Worm (Caenorhabditis elegans) whole organism, early embryonic: ENCODE measurements around the gene C27H5.2.
A peak's percentile ranks its signal among the peaks of the same experiment; 100 is the strongest.

Experiments
- B0310.2 ChIP-seq: sonication (generic microtip); optimal IDR thresholded peaks from 2 replicates; lab custom pipeline; 2016; ENCODE audit warnings: mild to moderate bottlenecking, missing genetic modification characterization, missing compliant biosample characterization
- F13C5.2 ChIP-seq: sonication (generic microtip); optimal IDR thresholded peaks from 2 replicates; lab custom pipeline; 2017; ENCODE audit warnings: mild to moderate bottlenecking, missing genetic modification characterization, inconsistent platforms, missing compliant biosample characterization
- aly-1 ChIP-seq: sonication (generic microtip); optimal IDR thresholded peaks from 2 replicates; lab custom pipeline; 2016; ENCODE audit warnings: missing genetic modification characterization, missing compliant biosample characterization
- ama-1 ChIP-seq: fragments of 150-350 bp; optimal IDR thresholded peaks from 2 replicates; lab custom pipeline; 2014
- ceh-13 ChIP-seq: fragments of 200-800 bp; sonication (Bioruptor generic); optimal IDR thresholded peaks from 2 replicates; lab custom pipeline; 2018; ENCODE audit warnings: mild to moderate bottlenecking, missing genetic modification characterization, missing compliant biosample characterization
- ceh-36 ChIP-seq: sonication (generic microtip); optimal IDR thresholded peaks from 2 replicates; lab custom pipeline; 2016; ENCODE audit warnings: missing genetic modification characterization, inconsistent platforms, missing compliant biosample characterization
- ets-7 ChIP-seq: sonication (generic microtip); optimal IDR thresholded peaks from 2 replicates; lab custom pipeline; 2016; ENCODE audit warnings: missing genotype, missing genetic modification characterization, missing compliant biosample characterization
- flt-1 ChIP-seq: fragments of 200-800 bp; sonication (Bioruptor generic); IDR thresholded peaks from 2 replicates; pipeline ENCODE4 v1.3.6; 2022; ENCODE audit warnings: missing genetic modification characterization, missing compliant biosample characterization
- hmbx-1 ChIP-seq: sonication (generic microtip); optimal IDR thresholded peaks from 2 replicates; lab custom pipeline; 2016; ENCODE audit warnings: mild to moderate bottlenecking, missing genetic modification characterization, missing compliant biosample characterization
- hmg-4 ChIP-seq: fragments of 200-800 bp; sonication (Bioruptor generic); optimal IDR thresholded peaks from 2 replicates; lab custom pipeline; 2018; ENCODE audit warnings: mild to moderate bottlenecking, missing genetic modification characterization, missing compliant biosample characterization
- hnd-1 ChIP-seq: sonication (generic microtip); optimal IDR thresholded peaks from 2 replicates; lab custom pipeline; 2016; ENCODE audit warnings: missing genetic modification characterization, missing compliant biosample characterization
- pes-1 ChIP-seq: fragments of 200-800 bp; sonication (Bioruptor generic); IDR thresholded peaks from 2 replicates; pipeline ENCODE4 v1.3.6; 2022; ENCODE audit warnings: missing genetic modification reagents, missing genetic modification characterization, missing compliant biosample characterization
- scrt-1 ChIP-seq: fragments of 200-800 bp; sonication (Bioruptor generic); IDR thresholded peaks from 2 replicates; pipeline ENCODE4 v1.3.6; 2022; ENCODE audit warnings: missing genetic modification characterization, missing compliant biosample characterization
- sea-1 ChIP-seq: fragments of 200-800 bp; sonication (Bioruptor generic); conservative IDR thresholded peaks from 2 replicates; pipeline ENCODE4 v1.3.6; 2022; ENCODE audit warnings: missing genetic modification characterization, missing compliant biosample characterization
- tbx-11 ChIP-seq: fragments of 200-800 bp; sonication (Bioruptor generic); IDR thresholded peaks from 2 replicates; pipeline ENCODE4 v1.3.6; 2022; ENCODE audit warnings: missing genetic modification characterization, missing compliant biosample characterization
- tbx-37 ChIP-seq: fragments of 200-800 bp; sonication (Bioruptor generic); conservative IDR thresholded peaks from 2 replicates; pipeline ENCODE4 v1.3.6; 2022; ENCODE audit warnings: missing genetic modification reagents, missing genetic modification characterization, missing compliant biosample characterization
- tra-4 ChIP-seq: sonication (generic microtip); optimal IDR thresholded peaks from 2 replicates; lab custom pipeline; 2017; ENCODE audit warnings: missing genetic modification characterization, missing compliant biosample characterization

C27H5.2 gene

DNA sequence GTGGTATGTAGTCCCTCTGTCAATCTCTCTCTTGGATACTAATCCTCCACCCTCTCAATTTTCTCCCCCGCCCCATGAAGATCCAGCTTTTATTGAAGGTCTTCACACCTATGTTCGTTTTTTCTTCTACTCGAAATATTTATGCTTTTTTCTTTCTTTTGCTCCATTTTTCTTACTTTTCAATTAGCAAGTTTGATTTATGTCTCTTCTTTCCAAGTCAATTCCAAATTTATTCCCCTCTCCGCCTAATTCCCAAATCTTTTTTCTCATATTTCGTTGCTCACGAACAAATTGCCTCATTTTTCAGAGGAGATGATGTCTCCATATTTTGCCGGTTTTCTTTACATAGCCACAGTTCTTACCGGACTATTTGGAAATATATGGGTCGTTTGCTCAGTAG lies 11.1 kb upstream of the C27H5.2 start, which contains the start of gene npr-31:
npr-31 (plus strand) TSS at position 301 of the 400 bp plus-strand sequence.
- no peak for TF ChIP-seq ets-7 (tag; lab: Kevin White, UChicago)

DNA sequence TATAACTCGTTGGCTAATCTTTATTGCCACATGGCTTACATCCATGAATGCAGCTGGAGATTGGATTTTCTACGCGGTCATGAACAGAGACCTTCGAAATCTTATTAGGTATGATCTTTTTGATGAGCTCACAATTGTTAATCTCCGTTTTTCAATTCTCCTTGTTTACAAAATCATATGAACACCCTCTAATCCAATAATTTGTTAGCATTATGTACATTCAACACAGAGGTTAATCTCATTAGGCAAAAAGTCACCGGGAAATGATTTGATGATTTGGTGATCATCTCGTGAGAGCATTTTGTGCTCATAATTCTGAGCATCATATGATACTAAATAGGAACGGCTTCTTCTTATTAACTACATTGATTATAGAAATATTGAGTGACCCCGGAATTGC lies 9.1 kb upstream of the C27H5.2 start:
- TF ChIP-seq F13C5.2 (tag; lab: Kevin White, UChicago) (no peak), ets-7 (tag; lab: Kevin White, UChicago) (no peak), hnd-1 (tag; lab: Kevin White, UChicago) (no peak), tra-4 (tag; lab: Kevin White, UChicago) (no peak), ceh-13 (GFP tag; lab: Kevin White, UChicago) (no peak), flt-1 (GFP tag; lab: Robert Waterston, UW) (no peak), sea-1 (GFP tag; lab: Robert Waterston, UW) (no peak), scrt-1 (GFP tag; lab: Robert Waterston, UW) (no peak), hmg-4 (GFP tag; lab: Kevin White, UChicago) (no peak), aly-1 (no peak), tbx-37 (no peak), pes-1 (GFP tag; lab: Robert Waterston, UW) (no peak)

DNA sequence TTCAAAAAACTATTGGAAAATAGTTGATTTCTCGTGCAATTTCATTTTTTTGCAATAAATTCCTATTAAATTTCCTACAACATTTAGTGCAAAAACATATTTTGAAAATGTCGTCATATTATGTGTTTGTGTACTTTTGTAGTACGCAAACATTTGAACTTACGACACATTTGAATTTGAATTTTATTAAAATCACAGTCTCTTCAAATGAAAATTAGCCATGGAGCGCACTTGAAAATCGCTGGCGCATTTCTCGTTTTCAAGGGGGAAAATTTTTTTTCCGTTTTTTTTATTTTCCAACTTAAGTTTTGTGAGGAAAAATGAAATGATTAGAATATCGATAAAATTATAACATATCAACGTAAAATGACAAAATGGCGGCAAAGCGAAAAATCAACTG lies 7.8 kb upstream of the C27H5.2 start:
- TF ChIP-seq aly-1 (no peak), tbx-37 (no peak), F13C5.2 (tag; lab: Kevin White, UChicago) (no peak), sea-1 (GFP tag; lab: Robert Waterston, UW) (no peak)

DNA sequence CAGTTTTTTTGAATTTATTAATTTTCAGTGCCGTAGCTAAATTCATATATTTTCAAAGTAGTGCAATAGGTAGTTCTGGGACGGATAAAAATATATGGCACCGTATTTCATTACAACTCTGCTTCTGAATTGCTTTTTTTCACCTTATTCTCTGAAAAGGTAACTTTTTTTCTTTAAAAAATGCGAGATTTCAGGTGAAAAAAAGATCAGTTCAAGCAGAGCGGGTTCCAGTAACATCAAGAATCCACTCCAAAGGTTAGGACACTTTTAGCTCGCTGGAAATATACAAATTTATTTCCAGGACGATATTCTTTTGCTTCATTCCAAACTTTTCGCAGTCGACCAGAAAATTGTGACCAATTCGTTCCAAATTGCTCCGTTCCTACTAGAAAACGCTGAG lies 7.3 kb upstream of the C27H5.2 start, which contains the start of gene T07F8.1:
T07F8.1 (plus strand) TSS at position 301 of the 400 bp plus-strand sequence.
- TF ChIP-seq F13C5.2 (tag; lab: Kevin White, UChicago) (no peak), pes-1 (GFP tag; lab: Robert Waterston, UW) (no peak), ceh-36 (tag; lab: Kevin White, UChicago) (no peak), tbx-11 (GFP tag; lab: Robert Waterston, UW) (no peak), aly-1 (no peak), tra-4 (tag; lab: Kevin White, UChicago) (no peak), hmbx-1 (tag; lab: Kevin White, UChicago) (no peak), tbx-37 (no peak), ama-1 (lab: Kevin White, UChicago) (no peak), flt-1 (GFP tag; lab: Robert Waterston, UW) (no peak), ets-7 (tag; lab: Kevin White, UChicago) (no peak), scrt-1 (GFP tag; lab: Robert Waterston, UW) (no peak), sea-1 (GFP tag; lab: Robert Waterston, UW) (no peak), hmg-4 (GFP tag; lab: Kevin White, UChicago) (no peak), ceh-13 (GFP tag; lab: Kevin White, UChicago) (no peak), hnd-1 (tag; lab: Kevin White, UChicago) (no peak), B0310.2 (no peak)

DNA sequence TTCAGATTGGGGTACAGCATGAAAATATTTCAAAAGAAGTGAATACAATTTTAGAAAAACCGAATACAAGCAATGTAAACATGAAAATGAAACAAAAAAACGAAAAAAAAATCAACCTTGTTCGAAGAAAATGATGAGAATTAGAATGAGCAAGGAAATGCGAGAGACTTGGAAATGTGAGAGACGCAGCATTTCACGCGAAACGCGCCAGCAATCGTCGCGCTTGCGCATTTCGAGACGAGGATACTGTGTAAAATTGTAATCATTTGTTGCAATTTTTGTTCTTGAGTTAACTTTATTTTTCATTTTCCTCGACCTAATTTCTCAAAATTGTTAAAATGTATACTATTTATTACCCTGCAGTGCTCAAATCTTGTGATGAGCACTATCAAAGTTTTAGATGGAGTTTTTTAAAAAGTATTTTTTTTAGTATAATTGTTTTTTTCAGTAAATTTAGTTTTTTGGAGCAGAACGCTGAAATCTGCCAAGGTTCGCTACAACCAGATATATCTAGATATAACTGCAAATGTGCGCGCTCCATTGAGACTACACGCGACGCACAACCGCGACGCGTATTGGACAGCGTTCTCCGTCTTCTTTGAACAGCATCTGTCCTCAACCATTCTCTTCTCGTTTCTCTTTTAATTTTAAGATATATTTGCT lies 3.3 kb upstream of the C27H5.2 start, which contains the start of gene fust-1:
fust-1 (plus strand) TSS at position 613 of the 663 bp plus-strand sequence.
- TF ChIP-seq tbx-11 (GFP tag; lab: Robert Waterston, UW), result peak; percentile 48; the same call in 1 of the 2 replicates
- TF ChIP-seq ceh-36 (tag; lab: Kevin White, UChicago), result peak; percentile 39
- TF ChIP-seq hmbx-1 (tag; lab: Kevin White, UChicago), result peak; percentile 19
- TF ChIP-seq ets-7 (tag; lab: Kevin White, UChicago), result no peak
- no peak for TF ChIP-seq tra-4 (tag; lab: Kevin White, UChicago)
- TF ChIP-seq pes-1 (GFP tag; lab: Robert Waterston, UW), result peak; percentile 77
- no peak for TF ChIP-seq ceh-13 (GFP tag; lab: Kevin White, UChicago)
- TF ChIP-seq F13C5.2 (tag; lab: Kevin White, UChicago), result peak; percentile 89
- TF ChIP-seq tbx-37, result peak; percentile 33; the same call in 1 of the 2 replicates
- TF ChIP-seq B0310.2, result no peak
- TF ChIP-seq hnd-1 (tag; lab: Kevin White, UChicago), result peak; percentile 1
- no peak for TF ChIP-seq ama-1 (lab: Kevin White, UChicago)
- TF ChIP-seq flt-1 (GFP tag; lab: Robert Waterston, UW), result peak; percentile 64; the same call in 1 of the 2 replicates
- peak; percentile 46 for TF ChIP-seq hmg-4 (GFP tag; lab: Kevin White, UChicago)
- TF ChIP-seq scrt-1 (GFP tag; lab: Robert Waterston, UW), result peak; percentile 58; the same call in 1 of the 2 replicates
- TF ChIP-seq sea-1 (GFP tag; lab: Robert Waterston, UW), result no peak; the same call in 1 of the 2 replicates
- no peak for TF ChIP-seq aly-1

DNA sequence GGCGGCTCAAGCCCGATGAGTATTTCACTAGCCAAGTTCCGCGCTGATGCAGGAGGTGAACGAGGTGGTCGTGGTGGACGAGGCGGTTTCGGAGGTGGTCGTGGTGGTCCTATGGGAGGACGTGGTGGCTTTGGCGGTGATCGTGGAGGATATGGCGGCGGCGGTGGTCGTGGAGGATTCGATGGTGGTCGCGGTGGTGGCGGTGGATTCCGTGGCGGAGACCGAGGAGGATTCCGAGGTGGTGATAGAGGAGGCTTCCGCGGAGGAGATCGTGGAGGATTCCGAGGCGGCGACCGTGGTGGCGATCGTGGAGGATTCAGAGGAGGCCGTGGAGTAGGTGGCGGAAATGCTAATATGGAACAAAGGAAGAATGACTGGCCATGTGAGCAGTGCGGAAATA lies 670 bp upstream of the C27H5.2 start:
- TF ChIP-seq sea-1 (GFP tag; lab: Robert Waterston, UW), result no peak
- TF ChIP-seq hmbx-1 (tag; lab: Kevin White, UChicago), result no peak
- no peak for TF ChIP-seq tbx-11 (GFP tag; lab: Robert Waterston, UW)
- no peak for TF ChIP-seq tbx-37
- TF ChIP-seq aly-1, result peak; percentile 38
- TF ChIP-seq hnd-1 (tag; lab: Kevin White, UChicago), result no peak
- no peak for TF ChIP-seq scrt-1 (GFP tag; lab: Robert Waterston, UW)

DNA sequence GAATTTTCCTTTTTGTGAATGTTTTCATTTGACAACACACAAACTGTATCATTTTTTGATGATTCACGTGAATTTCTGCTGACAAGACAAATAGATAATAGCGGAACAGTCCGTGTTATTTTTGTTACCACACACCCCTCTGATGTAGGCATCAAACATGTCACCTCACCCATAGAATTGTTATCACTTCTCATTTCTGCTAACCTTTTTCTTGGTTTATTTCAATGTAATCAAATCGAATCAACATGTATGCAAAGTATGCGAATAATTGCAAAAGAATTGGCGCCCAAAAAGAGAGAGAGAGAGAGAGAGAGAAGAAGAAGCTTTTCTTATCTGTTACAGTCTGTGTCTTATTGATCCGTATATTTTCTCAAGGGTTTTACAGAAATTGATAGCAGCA lies 2.0 kb downstream of the C27H5.2 start:
- no peak for TF ChIP-seq hmg-4 (GFP tag; lab: Kevin White, UChicago)
- TF ChIP-seq scrt-1 (GFP tag; lab: Robert Waterston, UW), result no peak
- no peak for TF ChIP-seq ceh-36 (tag; lab: Kevin White, UChicago)
- no peak for TF ChIP-seq ceh-13 (GFP tag; lab: Kevin White, UChicago)
- no peak for TF ChIP-seq aly-1
- no peak for TF ChIP-seq ama-1 (lab: Kevin White, UChicago)
- no peak for TF ChIP-seq F13C5.2 (tag; lab: Kevin White, UChicago)
- no peak for TF ChIP-seq hnd-1 (tag; lab: Kevin White, UChicago)
- TF ChIP-seq ets-7 (tag; lab: Kevin White, UChicago), result no peak
- no peak for TF ChIP-seq tbx-37
- no peak for TF ChIP-seq tbx-11 (GFP tag; lab: Robert Waterston, UW)
